Worm (Caenorhabditis elegans): ENCODE measurements around the gene R02D5.8.

The R02D5.8 gene

ce11 chrV:14482728-14483210 is 36.4 kb downstream of the R02D5.8 start, which contains the start of gene R02D5.3:
R02D5.3 (plus strand) TSS chrV:14483160.
- no peak for TF ChIP-seq klf-2 (GFP tag; conservative IDR thresholded peaks at IDR 0.05)
- no peak for TF ChIP-seq tab-1 (GFP tag; IDR thresholded peaks at IDR 0.05)
- TF ChIP-seq flt-1 (GFP tag; IDR thresholded peaks at IDR 0.05), result no peak
- no peak for TF ChIP-seq T22C8.4 (GFP tag; IDR thresholded peaks at IDR 0.05)
- no peak for TF ChIP-seq ref-1 (GFP tag; conservative IDR thresholded peaks at IDR 0.05)
- TF ChIP-seq cog-1 (tag; optimal IDR thresholded peaks at IDR 0.05), result no peak
- TF ChIP-seq med-1 (GFP tag; optimal IDR thresholded peaks at IDR 0.05; ENCODE audit: insufficient read depth), result no peak
- TF ChIP-seq ztf-23 (GFP tag; IDR thresholded peaks at IDR 0.05), result no peak
- no peak for TF ChIP-seq ztf-29 (GFP tag; IDR thresholded peaks at IDR 0.05)

- no peak for TF ChIP-seq med-1 (GFP tag; optimal IDR thresholded peaks at IDR 0.05; ENCODE audit: insufficient read depth)
- no peak for TF ChIP-seq ztf-29 (GFP tag; IDR thresholded peaks at IDR 0.05)
- TF ChIP-seq ztf-23 (GFP tag; IDR thresholded peaks at IDR 0.05), result no peak
- no peak for TF ChIP-seq klf-2 (GFP tag; conservative IDR thresholded peaks at IDR 0.05)
- TF ChIP-seq cog-1 (tag; optimal IDR thresholded peaks at IDR 0.05), result no peak
- TF ChIP-seq flt-1 (GFP tag; IDR thresholded peaks at IDR 0.05), result no peak
- no peak for TF ChIP-seq tab-1 (GFP tag; IDR thresholded peaks at IDR 0.05)
- no peak for TF ChIP-seq T22C8.4 (GFP tag; IDR thresholded peaks at IDR 0.05)
- TF ChIP-seq ref-1 (GFP tag; conservative IDR thresholded peaks at IDR 0.05), result no peak
Observed at ce11 chrV:14481987-14482386, 37.2 kb downstream of the R02D5.8 start, which contains the start of gene R02D5.10. R02D5.10 (plus strand) TSS chrV:14482287.

- no peak for TF ChIP-seq med-1 (GFP tag; optimal IDR thresholded peaks at IDR 0.05; ENCODE audit: insufficient read depth)
- no peak for TF ChIP-seq tab-1 (GFP tag; IDR thresholded peaks at IDR 0.05)
Observed at ce11 chrV:14481401-14481800, 37.8 kb downstream of the R02D5.8 start, which contains the start of gene R02D5.7. R02D5.7 (minus strand) TSS chrV:14481501.

- TF ChIP-seq ztf-29 (GFP tag; IDR thresholded peaks at IDR 0.05), result no peak
Observed at ce11 chrV:14480533-14480932, 38.6 kb downstream of the R02D5.8 start.

ce11 chrV:14478979-14479378 is 40.2 kb downstream of the R02D5.8 start, which contains the start of gene clec-55:
clec-55 (plus strand) TSS chrV:14479279.
- no peak for TF ChIP-seq tab-1 (GFP tag; IDR thresholded peaks at IDR 0.05)
- TF ChIP-seq flt-1 (GFP tag; IDR thresholded peaks at IDR 0.05), result no peak
- TF ChIP-seq ref-1 (GFP tag; conservative IDR thresholded peaks at IDR 0.05), result no peak
- no peak for TF ChIP-seq T22C8.4 (GFP tag; IDR thresholded peaks at IDR 0.05)
- TF ChIP-seq klf-2 (GFP tag; conservative IDR thresholded peaks at IDR 0.05), result no peak
- TF ChIP-seq cog-1 (tag; optimal IDR thresholded peaks at IDR 0.05), result no peak
- TF ChIP-seq med-1 (GFP tag; optimal IDR thresholded peaks at IDR 0.05; ENCODE audit: insufficient read depth), result no peak
- no peak for TF ChIP-seq ztf-29 (GFP tag; IDR thresholded peaks at IDR 0.05)
- TF ChIP-seq ztf-23 (GFP tag; IDR thresholded peaks at IDR 0.05), result no peak

- no peak for TF ChIP-seq ztf-23 (GFP tag; IDR thresholded peaks at IDR 0.05)
Observed at ce11 chrV:14476680-14477079, 42.5 kb downstream of the R02D5.8 start, which contains the start of gene clec-54. clec-54 (plus strand) TSS chrV:14476903.

ce11 chrV:14474099-14474498 is 45.1 kb downstream of the R02D5.8 start, which contains the start of gene clec-56:
clec-56 (plus strand) TSS chrV:14474399.
- no peak for TF ChIP-seq ztf-23 (GFP tag; IDR thresholded peaks at IDR 0.05)
- no peak for TF ChIP-seq ztf-29 (GFP tag; IDR thresholded peaks at IDR 0.05)
- TF ChIP-seq T22C8.4 (GFP tag; IDR thresholded peaks at IDR 0.05), result no peak
- TF ChIP-seq med-1 (GFP tag; optimal IDR thresholded peaks at IDR 0.05; ENCODE audit: insufficient read depth), result no peak
- no peak for TF ChIP-seq ref-1 (GFP tag; conservative IDR thresholded peaks at IDR 0.05)
- no peak for TF ChIP-seq cog-1 (tag; optimal IDR thresholded peaks at IDR 0.05)
- no peak for TF ChIP-seq flt-1 (GFP tag; IDR thresholded peaks at IDR 0.05)
- TF ChIP-seq klf-2 (GFP tag; conservative IDR thresholded peaks at IDR 0.05), result no peak
- no peak for TF ChIP-seq tab-1 (GFP tag; IDR thresholded peaks at IDR 0.05)

- TF ChIP-seq ztf-23 (GFP tag; IDR thresholded peaks at IDR 0.05), result no peak
- TF ChIP-seq tab-1 (GFP tag; IDR thresholded peaks at IDR 0.05), result no peak
Observed at ce11 chrV:14472229-14472628, 46.9 kb downstream of the R02D5.8 start, which contains the start of gene clec-227. clec-227 (plus strand) TSS chrV:14472529.

ce11 chrV:14468931-14469330 is 50.2 kb downstream of the R02D5.8 start, which contains the start of gene clec-57:
clec-57 (plus strand) TSS chrV:14469231.
- TF ChIP-seq flt-1 (GFP tag; IDR thresholded peaks at IDR 0.05) (no peak), T22C8.4 (GFP tag; IDR thresholded peaks at IDR 0.05) (no peak), cog-1 (tag; optimal IDR thresholded peaks at IDR 0.05) (no peak), ztf-23 (GFP tag; IDR thresholded peaks at IDR 0.05) (no peak), klf-2 (GFP tag; conservative IDR thresholded peaks at IDR 0.05) (no peak), tab-1 (GFP tag; IDR thresholded peaks at IDR 0.05) (no peak), ref-1 (GFP tag; conservative IDR thresholded peaks at IDR 0.05) (no peak), ztf-29 (GFP tag; IDR thresholded peaks at IDR 0.05) (no peak)
